Worm (Caenorhabditis elegans): ENCODE data around the gene F09E5.14.

Gene F09E5.14

DNA sequence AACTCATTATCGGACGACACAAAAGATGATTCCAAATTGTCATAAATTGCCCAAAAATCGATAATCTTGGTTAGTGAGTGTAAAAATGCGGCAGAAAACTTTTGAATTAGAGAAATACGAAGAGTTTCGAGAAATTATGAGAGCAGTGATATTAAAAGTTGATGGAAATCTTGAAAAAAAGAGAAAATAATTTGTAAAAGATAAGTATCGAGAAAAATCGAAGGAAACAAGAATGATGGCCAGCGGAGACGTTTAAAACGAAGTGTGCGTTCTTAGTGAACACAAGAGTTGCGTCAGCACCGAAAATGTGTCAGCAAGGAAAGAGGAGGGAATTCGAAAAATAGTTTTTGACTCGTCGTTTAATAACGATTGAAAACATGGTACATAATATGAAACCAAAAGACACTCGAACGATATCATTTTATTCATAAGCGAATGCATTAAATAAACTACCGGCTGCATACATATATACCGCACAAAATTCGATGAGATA is 45.2 kb upstream of the F09E5.14 start, which contains the start of gene ndx-6 (continued):
- peak in 1 of 2 experiments; percentile 65 for TF ChIP-seq mdl-1 (tag; optimal IDR thresholded peaks at IDR 0.05)

DNA sequence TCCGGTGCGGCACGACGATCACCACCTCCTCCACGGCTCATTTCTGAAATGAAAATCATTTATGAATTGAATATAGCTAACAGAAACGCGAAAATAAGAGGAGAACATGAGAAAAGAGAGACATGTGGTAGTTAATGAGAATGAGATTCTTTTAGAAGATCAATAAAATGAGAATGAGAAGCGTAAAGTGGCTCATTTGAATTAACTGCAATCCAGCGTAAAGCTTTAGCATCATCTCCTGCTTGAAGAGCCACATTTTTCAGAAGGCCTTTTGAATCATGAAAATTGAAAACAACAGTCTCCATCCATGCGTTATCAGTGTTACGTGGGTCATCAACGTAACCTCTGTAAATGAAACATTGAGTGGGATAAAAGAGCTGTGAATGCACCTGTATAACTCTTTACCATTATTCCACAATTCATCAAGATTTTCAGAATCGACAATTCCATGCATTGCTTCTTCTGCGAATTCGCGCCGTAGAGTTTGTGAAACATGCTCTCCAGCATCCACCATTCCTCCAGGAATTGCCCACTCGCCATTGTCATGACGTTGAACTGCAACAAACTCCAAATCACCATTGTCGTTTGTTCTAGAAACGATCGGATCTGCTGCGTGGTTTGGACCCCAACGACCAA is 44.2 kb upstream of the F09E5.14 start, which contains the start of gene rsp-4:
Gene rsp-4 (minus strand): TSS at position 51 of the 636 bp plus-strand sequence.
- TF ChIP-seq ceh-63 (GFP tag; optimal IDR thresholded peaks at IDR 0.05) (peak; percentile 16), ets-5 (GFP tag; IDR thresholded peaks at IDR 0.05) (no peak), efl-1 (optimal IDR thresholded peaks at IDR 0.05) (no peak), efl-1 (GFP tag; optimal IDR thresholded peaks at IDR 0.05 in 1 of 2) (peak in 1 of 2 experiments; percentile 4), nhr-85 (tag) (peak; percentile 29)

DNA sequence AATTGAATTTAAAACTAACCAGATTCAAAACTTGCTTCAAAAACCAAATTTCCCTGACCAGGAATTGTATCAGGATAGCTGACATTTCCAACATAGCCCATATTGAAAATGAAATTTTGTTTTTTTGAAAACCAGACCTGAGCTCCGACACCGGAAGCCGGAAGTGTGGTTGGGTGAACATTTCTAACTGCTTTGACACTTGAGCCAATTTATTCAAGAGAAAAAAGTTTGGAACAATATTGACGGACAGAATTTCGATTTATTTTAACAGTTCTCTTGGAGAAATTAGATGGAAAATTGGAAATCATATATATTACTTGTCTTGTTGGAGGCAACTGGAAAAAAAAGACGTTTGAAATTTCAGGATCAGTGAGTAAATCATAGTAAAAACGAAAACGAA is 42.5 kb upstream of the F09E5.14 start, which contains the start of gene ccpp-6:
Gene ccpp-6 (minus strand): TSS at position 101 of the 400 bp plus-strand sequence.
- no peak for TF ChIP-seq lsy-2 (tag; optimal IDR thresholded peaks at IDR 0.05)
- TF ChIP-seq efl-1 (optimal IDR thresholded peaks at IDR 0.05) = no peak
- peak in 1 of 2 experiments; percentile 3 for TF ChIP-seq efl-1 (GFP tag; optimal IDR thresholded peaks at IDR 0.05 in 1 of 2)

DNA sequence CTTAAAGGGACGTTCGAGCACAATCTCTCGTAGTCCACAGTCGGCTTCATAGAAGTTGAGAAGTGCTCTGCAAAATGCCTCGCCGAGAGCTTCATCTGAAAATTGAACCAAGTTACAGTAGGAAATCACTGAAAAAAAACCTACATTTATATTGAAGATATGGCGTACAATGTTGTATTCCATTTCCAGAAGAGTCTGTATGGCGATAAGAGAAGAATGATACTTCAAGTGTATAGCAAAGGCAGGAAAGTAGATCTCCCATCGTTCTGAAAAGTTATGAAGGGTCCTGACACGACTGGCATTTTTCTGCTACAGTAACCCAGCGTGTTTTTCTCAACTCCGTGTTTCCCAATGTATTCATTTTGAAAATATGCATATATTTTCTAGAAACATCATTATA is 39.6 kb upstream of the F09E5.14 start:
- no peak for TF ChIP-seq mef-2 (tag; optimal IDR thresholded peaks at IDR 0.05)
- TF ChIP-seq efl-1 (optimal IDR thresholded peaks at IDR 0.05) = no peak
- TF ChIP-seq efl-1 (GFP tag; optimal IDR thresholded peaks at IDR 0.05 in 1 of 2) = peak in 1 of 2 experiments; percentile 61

DNA sequence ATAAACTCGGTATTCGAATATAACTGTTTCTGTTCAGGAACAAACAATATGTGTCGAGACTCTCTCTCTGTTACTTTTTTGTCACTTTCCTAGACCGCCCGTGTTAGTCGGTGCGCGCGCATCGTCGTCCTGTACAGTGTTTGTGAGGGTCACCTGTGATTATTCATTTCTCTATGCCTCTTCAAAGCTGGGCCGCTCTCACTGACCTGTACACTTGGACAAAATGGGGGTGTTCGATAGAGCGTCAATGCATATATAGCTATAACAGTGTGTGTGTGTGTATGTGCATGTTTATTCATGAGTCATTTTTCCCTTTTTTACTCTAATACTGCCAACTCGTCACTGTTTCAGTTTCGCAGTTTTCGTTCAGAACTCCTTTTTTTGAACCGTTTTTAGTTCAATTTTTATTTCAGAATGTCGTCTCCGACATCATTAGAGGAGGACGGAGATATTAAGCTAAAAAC is 35.0 kb upstream of the F09E5.14 start, which contains the start of gene pkc-3:
Gene pkc-3 (plus strand): TSS at position 414 of the 464 bp plus-strand sequence.
- TF ChIP-seq ets-5 (GFP tag; IDR thresholded peaks at IDR 0.05) (no peak), F16B12.6 (tag; optimal IDR thresholded peaks at IDR 0.05) (no peak), sptf-1 (tag; optimal IDR thresholded peaks at IDR 0.05) (no peak), pax-3 (tag; optimal IDR thresholded peaks at IDR 0.05) (no peak), pqm-1 (tag; optimal IDR thresholded peaks at IDR 0.05) (no peak), vab-15 (tag; optimal IDR thresholded peaks at IDR 0.05) (no peak), egl-27 (tag; optimal IDR thresholded peaks at IDR 0.05) (no peak), hpl-2 (GFP tag; optimal IDR thresholded peaks at IDR 0.05) (peak; percentile 67), zip-4 (GFP tag; optimal IDR thresholded peaks at IDR 0.05) (peak; percentile 18), zag-1 (tag; optimal IDR thresholded peaks at IDR 0.05) (no peak), dpl-1 (GFP tag; optimal IDR thresholded peaks at IDR 0.05) (peak in 2 of 3 experiments; percentile 47 to 50), snpc-4 (tag; optimal IDR thresholded peaks at IDR 0.05) (no peak), nhr-71 (tag; optimal IDR thresholded peaks at IDR 0.05) (peak; percentile 71), unc-130 (tag; optimal IDR thresholded peaks at IDR 0.05) (no peak), ama-1 (optimal IDR thresholded peaks at IDR 0.05) (peak; percentile 91), grh-1 (GFP tag; IDR thresholded peaks at IDR 0.05) (peak; percentile 44), alr-1 (tag; optimal IDR thresholded peaks at IDR 0.05; ENCODE audit: borderline replicate concordance) (no peak), nhr-90 (tag; optimal IDR thresholded peaks at IDR 0.05; ENCODE audit: poor library complexity) (peak; percentile 77), Y116A8C.19 (tag; optimal IDR thresholded peaks at IDR 0.05; ENCODE audit: borderline replicate concordance) (no peak), ztf-11 (tag; optimal IDR thresholded peaks at IDR 0.05) (no peak), lin-35 (GFP tag; optimal IDR thresholded peaks at IDR 0.05) (peak; percentile 25 to 81), tbx-2 (tag; optimal IDR thresholded peaks at IDR 0.05) (peak; percentile 32), lin-15B (tag; optimal IDR thresholded peaks at IDR 0.05) (peak; percentile 17), irx-1 (tag; optimal IDR thresholded peaks at IDR 0.05) (peak; percentile 29), efl-1 (optimal IDR thresholded peaks at IDR 0.05) (peak; percentile 53 to 54), efl-1 (GFP tag; optimal IDR thresholded peaks at IDR 0.05 in 1 of 2) (peak; percentile 21 to 95), ceh-88 (GFP tag; IDR thresholded peaks at IDR 0.05) (no peak), aly-2 (tag; optimal IDR thresholded peaks at IDR 0.05) (peak; percentile 11), hlh-4 (tag; optimal IDR thresholded peaks at IDR 0.05) (no peak), mep-1 (tag; optimal IDR thresholded peaks at IDR 0.05) (peak; percentile 70), snu-23 (GFP tag; optimal IDR thresholded peaks at IDR 0.05) (peak; percentile 80), elt-2 (tag; optimal IDR thresholded peaks at IDR 0.05) (peak; percentile 68), isw-1 (GFP tag; IDR thresholded peaks at IDR 0.05) (no peak), nhr-85 (tag) (peak; percentile 81), lin-14 (GFP tag; optimal IDR thresholded peaks at IDR 0.05) (peak; percentile 83), nhr-77 (tag; optimal IDR thresholded peaks at IDR 0.05) (peak; percentile 79), nhr-47 (tag; optimal IDR thresholded peaks at IDR 0.05) (peak; percentile 37), aha-1 (tag; optimal IDR thresholded peaks at IDR 0.05) (no peak)
